Worm (Caenorhabditis elegans): Measurements from ENCODE around the gene R02D5.1.
A peak's percentile ranks its signal among the peaks of the same experiment; 100 is the strongest.

Gene R02D5.1

DNA sequence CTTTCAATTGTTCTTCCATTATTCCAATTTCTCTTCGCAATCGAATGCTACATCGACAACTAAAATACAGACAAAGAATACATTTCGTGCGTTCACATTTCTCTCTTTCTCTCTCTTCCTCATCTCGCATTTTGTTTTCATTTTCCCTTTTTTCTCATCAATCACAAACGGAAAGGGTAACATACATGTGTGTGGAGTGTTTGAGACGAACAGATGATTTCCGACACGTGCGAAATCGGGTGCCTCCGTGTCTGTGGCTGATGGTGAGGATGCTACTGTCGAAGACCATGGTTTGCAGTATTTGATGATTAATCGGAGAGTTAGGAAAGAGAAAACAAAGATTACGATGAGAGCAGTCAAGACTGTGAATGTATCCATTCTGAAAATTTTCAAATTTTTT lies 2.7 kb downstream of the R02D5.1 start, which contains the start of gene R02D5.9 (continued):
- peak in 4 of 6 experiments; percentile 12 to 87 (median 22) for TF ChIP-seq elt-3 (tag; optimal IDR thresholded peaks at IDR 0.05)
- peak in 1 of 2 experiments; percentile 43 for TF ChIP-seq lsy-2 (tag; optimal IDR thresholded peaks at IDR 0.05)
- no peak for TF ChIP-seq jun-1 (tag; optimal IDR thresholded peaks at IDR 0.05)
- TF ChIP-seq Y116A8C.19 (tag; optimal IDR thresholded peaks at IDR 0.05; ENCODE audit: borderline replicate concordance): no peak
- TF ChIP-seq hlh-4 (tag; optimal IDR thresholded peaks at IDR 0.05): no peak
- TF ChIP-seq aha-1 (tag; optimal IDR thresholded peaks at IDR 0.05): no peak
- TF ChIP-seq ces-1 (GFP tag; optimal IDR thresholded peaks at IDR 0.05): no peak
- TF ChIP-seq rnt-1 (tag; optimal IDR thresholded peaks at IDR 0.05): no peak
- TF ChIP-seq nhr-28 (tag; optimal IDR thresholded peaks at IDR 0.05): no peak
- no peak for TF ChIP-seq fos-1 (tag; optimal IDR thresholded peaks at IDR 0.05)
- TF ChIP-seq fkh-10 (GFP tag; optimal IDR thresholded peaks at IDR 0.05): no peak

DNA sequence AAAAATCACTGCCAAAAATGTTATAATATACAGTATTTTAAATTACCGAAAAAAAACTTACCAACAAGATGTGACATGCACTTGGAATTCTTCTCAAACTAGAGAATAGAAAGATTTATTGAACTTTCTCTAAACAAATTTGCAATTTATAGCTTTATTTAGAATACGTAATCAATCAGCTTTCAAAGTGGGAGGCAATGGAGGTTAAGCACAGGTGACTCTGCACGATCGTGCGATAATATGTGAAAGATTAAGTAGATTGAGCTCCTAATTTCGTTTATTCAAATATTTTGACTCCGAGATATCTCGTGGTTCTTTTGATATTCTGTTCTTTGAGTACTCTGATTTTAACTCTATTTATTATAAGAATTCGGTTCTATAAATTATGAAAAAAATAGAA lies 10.0 kb downstream of the R02D5.1 start, which contains the start of gene R02D5.6:
R02D5.6 (minus strand) TSS at position 101 of the 400 bp plus-strand sequence.
- peak; percentile 14 for TF ChIP-seq fkh-8 (tag; optimal IDR thresholded peaks at IDR 0.05)
- TF ChIP-seq dsc-1 (tag; optimal IDR thresholded peaks at IDR 0.05): no peak

DNA sequence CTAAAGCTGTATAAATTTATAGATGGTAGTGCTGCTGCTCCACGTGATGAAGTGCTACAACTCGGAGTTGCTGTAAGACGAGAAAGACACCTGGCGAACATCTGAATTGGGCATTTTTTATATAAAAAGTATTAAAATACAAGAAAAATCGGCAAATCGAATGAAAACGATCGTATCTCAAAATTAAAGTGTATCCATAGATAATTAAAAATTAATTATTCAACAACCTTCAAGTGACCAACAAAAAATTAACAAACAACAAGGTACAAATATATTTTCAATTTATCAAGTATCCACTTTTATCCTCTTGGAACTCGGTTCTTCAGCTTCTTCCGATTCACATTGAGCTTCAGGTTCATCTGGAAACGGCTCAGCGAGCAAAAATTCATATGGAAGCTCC lies 11.2 kb downstream of the R02D5.1 start, which contains the start of gene R02D5.8:
R02D5.8 (minus strand) TSS at position 101 of the 400 bp plus-strand sequence.
- TF ChIP-seq unc-130 (tag; optimal IDR thresholded peaks at IDR 0.05) (no peak), rnt-1 (tag; optimal IDR thresholded peaks at IDR 0.05) (no peak), alr-1 (tag; optimal IDR thresholded peaks at IDR 0.05; ENCODE audit: borderline replicate concordance) (no peak), hlh-4 (tag; optimal IDR thresholded peaks at IDR 0.05) (no peak), mef-2 (tag; optimal IDR thresholded peaks at IDR 0.05) (no peak), pag-3 (tag; optimal IDR thresholded peaks at IDR 0.05; ENCODE audit: borderline replicate concordance, insufficient read depth) (no peak), lin-39 (tag; optimal IDR thresholded peaks at IDR 0.05) (no peak), dsc-1 (tag; optimal IDR thresholded peaks at IDR 0.05) (no peak), efl-1 (optimal IDR thresholded peaks at IDR 0.05) (no peak), efl-1 (GFP tag; optimal IDR thresholded peaks at IDR 0.05 in 1 of 2) (no peak), skn-1 (tag; optimal IDR thresholded peaks at IDR 0.05) (no peak), nhr-47 (tag; optimal IDR thresholded peaks at IDR 0.05) (no peak), dpl-1 (GFP tag; optimal IDR thresholded peaks at IDR 0.05) (no peak), ces-1 (GFP tag; optimal IDR thresholded peaks at IDR 0.05) (no peak), aly-2 (tag; optimal IDR thresholded peaks at IDR 0.05) (no peak)

DNA sequence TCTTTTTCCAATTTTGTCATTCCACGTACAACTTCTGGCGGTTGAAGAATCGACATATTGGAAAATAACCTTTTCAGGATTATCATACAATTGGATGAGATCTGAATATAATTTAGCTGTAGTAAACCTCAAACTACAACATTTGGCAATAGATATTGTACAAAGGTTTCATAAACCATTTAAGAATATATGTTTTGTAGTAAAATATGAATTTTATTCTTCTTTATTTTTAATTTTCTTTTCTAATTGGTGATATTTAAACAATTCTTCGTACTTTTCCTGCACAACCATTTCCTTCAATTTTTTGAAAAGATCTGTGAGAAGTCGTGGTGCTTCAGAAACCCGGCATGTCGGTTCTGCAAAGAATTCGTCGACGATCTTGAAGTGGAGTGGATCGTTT lies 13.0 kb downstream of the R02D5.1 start, which contains the start of gene C53A5.17:
C53A5.17 (minus strand) TSS at position 101 of the 400 bp plus-strand sequence.
- no peak for TF ChIP-seq hpl-2 (GFP tag; optimal IDR thresholded peaks at IDR 0.05)
- TF ChIP-seq zag-1 (tag; optimal IDR thresholded peaks at IDR 0.05): no peak
- TF ChIP-seq zip-4 (GFP tag; optimal IDR thresholded peaks at IDR 0.05): no peak
- no peak for TF ChIP-seq mep-1 (tag; optimal IDR thresholded peaks at IDR 0.05)
- TF ChIP-seq efl-3 (GFP tag; optimal IDR thresholded peaks at IDR 0.05): no peak
- TF ChIP-seq fkh-10 (GFP tag; optimal IDR thresholded peaks at IDR 0.05): no peak
- no peak for TF ChIP-seq lsy-2 (tag; optimal IDR thresholded peaks at IDR 0.05)
- TF ChIP-seq dsc-1 (tag; optimal IDR thresholded peaks at IDR 0.05): no peak
- no peak for TF ChIP-seq grh-1 (GFP tag; IDR thresholded peaks at IDR 0.05)

DNA sequence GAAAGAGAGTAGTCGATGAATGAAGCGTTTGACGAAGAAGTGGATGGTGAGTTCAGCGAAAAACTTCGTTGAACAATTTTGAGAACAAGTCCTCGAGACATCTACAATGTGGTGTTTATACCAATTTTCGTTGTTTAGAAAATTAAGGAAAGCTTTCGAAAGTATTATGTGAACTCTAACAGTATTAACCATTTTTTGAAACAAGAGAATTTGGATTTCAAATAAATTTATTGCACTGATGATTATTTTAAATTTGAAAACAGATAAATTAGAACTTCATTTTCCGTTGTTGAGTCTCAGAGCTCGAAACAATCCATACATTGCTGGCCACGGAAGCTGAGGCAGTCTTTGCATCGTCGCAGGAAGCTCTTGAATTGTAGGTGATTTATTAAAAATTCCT lies 14.5 kb downstream of the R02D5.1 start, which contains the start of gene C53A5.16:
C53A5.16 (minus strand) TSS at position 101 of the 400 bp plus-strand sequence.
- no peak for TF ChIP-seq ces-1 (GFP tag; optimal IDR thresholded peaks at IDR 0.05)
- peak; percentile 37 for TF ChIP-seq ama-1 (optimal IDR thresholded peaks at IDR 0.05)
- TF ChIP-seq skn-1 (tag; optimal IDR thresholded peaks at IDR 0.05): no peak
- TF ChIP-seq egl-13 (tag; optimal IDR thresholded peaks at IDR 0.05): no peak
- no peak for TF ChIP-seq elt-3 (tag; optimal IDR thresholded peaks at IDR 0.05)

DNA sequence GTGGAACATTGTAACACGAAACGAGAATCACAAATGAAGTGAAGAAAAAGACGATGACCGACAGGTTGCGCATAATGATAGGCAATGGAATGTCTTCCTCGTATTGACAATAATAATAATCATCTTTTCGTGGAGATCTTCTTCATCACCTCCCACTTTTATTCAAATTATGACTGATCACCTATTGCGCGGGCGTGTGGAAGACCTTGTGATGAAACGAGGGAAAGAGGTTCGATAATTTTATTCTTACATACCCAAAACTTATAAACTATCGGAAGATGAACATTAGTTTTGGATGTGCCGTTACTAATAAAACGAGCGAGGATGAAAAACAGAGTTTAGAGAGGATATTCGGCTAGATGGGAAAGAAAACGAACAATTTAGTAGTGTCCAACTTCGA lies 15.1 kb downstream of the R02D5.1 start, which contains the start of gene C53A5.2:
C53A5.2 (minus strand) TSS at position 101 of the 400 bp plus-strand sequence.
- TF ChIP-seq fkh-8 (tag; optimal IDR thresholded peaks at IDR 0.05) (no peak), efl-1 (optimal IDR thresholded peaks at IDR 0.05) (no peak), efl-1 (GFP tag; optimal IDR thresholded peaks at IDR 0.05 in 1 of 2) (peak in 1 of 2 experiments; percentile 88)
